Fruit fly (Drosophila melanogaster): ENCODE data around the gene CG11889.

DNA sequence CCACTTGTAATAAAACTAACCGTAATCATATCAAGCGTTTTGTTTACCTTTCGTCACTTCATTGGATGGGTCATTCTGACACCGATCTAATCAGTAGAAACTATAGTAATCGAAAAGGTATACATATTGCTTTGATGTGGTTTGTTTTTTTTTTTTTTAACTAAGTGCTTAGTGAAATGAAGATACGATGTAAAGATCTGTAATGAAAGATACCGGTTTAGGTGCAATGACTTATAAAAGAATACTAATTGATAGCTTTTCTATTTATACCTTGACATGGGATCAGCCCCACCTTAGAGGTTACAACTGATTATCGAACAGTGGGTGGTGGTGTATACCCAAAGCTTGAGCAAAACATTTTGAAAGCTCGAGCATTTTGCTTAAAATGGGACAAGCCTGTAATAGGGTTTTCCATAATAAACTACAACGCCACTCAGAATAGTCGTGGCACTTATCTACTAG, 13.2 kb downstream of the CG11889 start, which contains the start of gene CG31300:
- TF ChIP-seq Abd-B (GFP tag; optimal IDR thresholded peaks at IDR 0.05) (no peak), CG4424 (GFP tag; optimal IDR thresholded peaks at IDR 0.05) (no peak), psq (GFP tag; optimal IDR thresholded peaks at IDR 0.05) (no peak), Ada2b (GFP tag; IDR thresholded peaks at IDR 0.05) (no peak), CG10431 (GFP tag; optimal IDR thresholded peaks at IDR 0.05) (no peak), CG17568 (GFP tag; optimal IDR thresholded peaks at IDR 0.05) (no peak)
